Worm (Caenorhabditis elegans): Measurements from ENCODE around the gene C54F6.5.

ce11 chrV:7532947-7533346 lies 4.0 kb downstream of the C54F6.5 start, which contains the start of gene C54F6.3:
- no peak for TF ChIP-seq ztf-26 (tag; optimal IDR thresholded peaks at IDR 0.05)
- no peak for TF ChIP-seq attf-6 (GFP tag; IDR thresholded peaks at IDR 0.05)
- no peak for TF ChIP-seq snpc-3.4 (tag; optimal IDR thresholded peaks at IDR 0.05)
- TF ChIP-seq cebp-1 (GFP tag; IDR thresholded peaks at IDR 0.05), result no peak
- TF ChIP-seq cebp-1 (tag; optimal IDR thresholded peaks at IDR 0.05), result no peak

Data from whole organism, young adult.